Worm (Caenorhabditis elegans): ENCODE data around the gene psd-1.

psd-1 gene

ce11 chrIII:7275296-7275695, at the start of gene psd-1:
Gene psd-1, minus strand, starts transcription at chrIII:7275396.
- TF ChIP-seq unc-62 (GFP tag; optimal IDR thresholded peaks at IDR 0.05) = no peak

ce11 chrIII:7323331-7323730, 48.1 kb upstream of the psd-1 start:
- no peak for TF ChIP-seq unc-62 (GFP tag; optimal IDR thresholded peaks at IDR 0.05)

ce11 chrIII:7322018-7322417, 46.8 kb upstream of the psd-1 start:
- no peak for TF ChIP-seq unc-62 (GFP tag; optimal IDR thresholded peaks at IDR 0.05)

ce11 chrIII:7319390-7319789, 44.2 kb upstream of the psd-1 start, which contains the start of gene F56C9.8:
Gene F56C9.8, minus strand, starts transcription at chrIII:7319509.
- no peak for TF ChIP-seq unc-62 (GFP tag; optimal IDR thresholded peaks at IDR 0.05)

- TF ChIP-seq unc-62 (GFP tag; optimal IDR thresholded peaks at IDR 0.05) = no peak
These were observed 42.2 kb upstream of the psd-1 start for ce11 chrIII:7317354-7317753.

- TF ChIP-seq unc-62 (GFP tag; optimal IDR thresholded peaks at IDR 0.05) = no peak
These were observed 39.8 kb upstream of the psd-1 start, which contains the start of gene nspg-6 for ce11 chrIII:7314927-7315547. Gene nspg-6, minus strand, starts transcription at chrIII:7314977.

ce11 chrIII:7314473-7314872, 39.3 kb upstream of the psd-1 start:
- TF ChIP-seq unc-62 (GFP tag; optimal IDR thresholded peaks at IDR 0.05) = no peak

- TF ChIP-seq unc-62 (GFP tag; optimal IDR thresholded peaks at IDR 0.05) = no peak
These were observed 35.6 kb upstream of the psd-1 start, which contains the start of the genes F56C9.6 and F56C9.3 for ce11 chrIII:7310662-7311340. Gene F56C9.6, minus strand, starts transcription at chrIII:7310773. Gene F56C9.3, plus strand, starts transcription at chrIII:7311290.

ce11 chrIII:7308600-7309109, 33.5 kb upstream of the psd-1 start, which contains the start of gene acbp-4:
Gene acbp-4, minus strand, starts transcription at chrIII:7309109.
- TF ChIP-seq unc-62 (GFP tag; optimal IDR thresholded peaks at IDR 0.05) = no peak

ce11 chrIII:7305649-7305977, 30.4 kb upstream of the psd-1 start:
- no peak for TF ChIP-seq unc-62 (GFP tag; optimal IDR thresholded peaks at IDR 0.05)

- TF ChIP-seq unc-62 (GFP tag; optimal IDR thresholded peaks at IDR 0.05) = no peak
These were observed 29.9 kb upstream of the psd-1 start for ce11 chrIII:7304961-7305648.

- no peak for TF ChIP-seq unc-62 (GFP tag; optimal IDR thresholded peaks at IDR 0.05)
These were observed 26.5 kb upstream of the psd-1 start for ce11 chrIII:7301668-7302067.

ce11 chrIII:7300763-7301162, 25.6 kb upstream of the psd-1 start:
- no peak for TF ChIP-seq unc-62 (GFP tag; optimal IDR thresholded peaks at IDR 0.05)

- no peak for TF ChIP-seq unc-62 (GFP tag; optimal IDR thresholded peaks at IDR 0.05)
These were observed 25.0 kb upstream of the psd-1 start for ce11 chrIII:7300169-7300568.

- TF ChIP-seq unc-62 (GFP tag; optimal IDR thresholded peaks at IDR 0.05) = no peak
These were observed 24.3 kb upstream of the psd-1 start, which contains the start of the genes B0361.14 and B0361.9 for ce11 chrIII:7299466-7299865. Gene B0361.14, minus strand, starts transcription at chrIII:7299531. Gene B0361.9, minus strand, starts transcription at chrIII:7299631.

- TF ChIP-seq unc-62 (GFP tag; optimal IDR thresholded peaks at IDR 0.05) = no peak
These were observed 22.8 kb upstream of the psd-1 start for ce11 chrIII:7298045-7298444.

Measured in whole organism, dauer.